Fruit fly (Drosophila melanogaster) whole organism, embryonic: ENCODE data around the gene CG43049.

ENCODE experiments used
- CG10959 ChIP-seq: fragments of 200-800 bp; sonication (Bioruptor generic); IDR thresholded peaks from 2 replicates; pipeline ENCODE4 v1.3.6; 2022; ENCODE audit warnings: missing biosample characterization, missing genetic modification characterization
- CG12744 ChIP-seq: fragments of 200-800 bp; sonication (Bioruptor generic); optimal IDR thresholded peaks from 2 replicates; lab custom pipeline; 2016; ENCODE audit warnings: missing biosample characterization, missing genetic modification characterization
- CG12769 ChIP-seq: fragments of 200-800 bp; sonication (Bioruptor generic); optimal IDR thresholded peaks from 2 replicates; lab custom pipeline; 2019; ENCODE audit warnings: missing biosample characterization, mild to moderate bottlenecking, missing genetic modification characterization, moderate library complexity
- CG13123 ChIP-seq: fragments of 200-800 bp; sonication (Bioruptor generic); optimal IDR thresholded peaks from 2 replicates; lab custom pipeline; 2016; ENCODE audit warnings: missing biosample characterization, missing genetic modification characterization
- CG13287 ChIP-seq: fragments of 200-800 bp; sonication (Bioruptor generic); IDR thresholded peaks from 2 replicates; pipeline ENCODE4 v1.3.6; 2022; ENCODE audit warnings: missing biosample characterization, missing genetic modification characterization; ENCODE audit not compliant: partially characterized antibody
- CG14710 ChIP-seq: fragments of 200-800 bp; sonication (Bioruptor generic); optimal IDR thresholded peaks from 3 replicates; lab custom pipeline; 2019; ENCODE audit warnings: missing biosample characterization, mild to moderate bottlenecking, missing genetic modification characterization, moderate library complexity
- CG16813 ChIP-seq: fragments of 200-800 bp; sonication (Bioruptor generic); IDR thresholded peaks from 3 replicates; pipeline ENCODE4 v1.3.6; 2022; ENCODE audit warnings: missing biosample characterization, missing genetic modification characterization; ENCODE audit not compliant: partially characterized antibody
- CG17802 ChIP-seq: fragments of 200-800 bp; sonication (Bioruptor generic); optimal IDR thresholded peaks from 2 replicates; lab custom pipeline; 2018; ENCODE audit warnings: missing biosample characterization, mild to moderate bottlenecking, missing genetic modification characterization, moderate library complexity
- CG17912 ChIP-seq: fragments of 200-800 bp; sonication (Bioruptor generic); optimal IDR thresholded peaks from 2 replicates; lab custom pipeline; 2018; ENCODE audit warnings: missing biosample characterization, mild to moderate bottlenecking, missing genetic modification characterization
- CG2712 ChIP-seq: fragments of 200-800 bp; optimal IDR thresholded peaks from 3 replicates; lab custom pipeline; 2019; ENCODE audit warnings: missing biosample characterization, mild to moderate bottlenecking, missing genetic modification characterization, moderate library complexity
- CG30403 ChIP-seq: fragments of 200-800 bp; sonication (Bioruptor generic); optimal IDR thresholded peaks from 3 replicates; lab custom pipeline; 2016; ENCODE audit warnings: missing biosample characterization, missing genetic modification characterization
- CG3407 ChIP-seq: fragments of 200-800 bp; sonication (Bioruptor generic); optimal IDR thresholded peaks from 2 replicates; lab custom pipeline; 2018; ENCODE audit warnings: missing biosample characterization, mild to moderate bottlenecking, missing genetic modification characterization
- CG4707 ChIP-seq: fragments of 200-800 bp; sonication (Bioruptor generic); optimal IDR thresholded peaks from 2 replicates; lab custom pipeline; 2018; ENCODE audit warnings: missing biosample characterization, mild to moderate bottlenecking, missing genetic modification characterization, moderate library complexity
- CG4730 ChIP-seq: fragments of 200-800 bp; sonication (Bioruptor generic); IDR thresholded peaks from 2 replicates; pipeline ENCODE4 v1.3.6; 2022; ENCODE audit warnings: missing biosample characterization, missing genetic modification characterization
- CG5245 ChIP-seq: fragments of 200-800 bp; sonication (Bioruptor generic); optimal IDR thresholded peaks from 3 replicates; lab custom pipeline; 2016; ENCODE audit warnings: missing biosample characterization, missing genetic modification characterization
- CG6689 ChIP-seq: fragments of 200-800 bp; sonication (Bioruptor generic); IDR thresholded peaks from 2 replicates; pipeline ENCODE4 v1.3.6; 2022; ENCODE audit warnings: missing biosample characterization, missing genetic modification characterization
- CG8944 ChIP-seq: fragments of 200-800 bp; sonication (Bioruptor generic); optimal IDR thresholded peaks from 3 replicates; lab custom pipeline; 2016; ENCODE audit warnings: missing biosample characterization, missing genetic modification characterization
- CG9932 ChIP-seq: fragments of 200-800 bp; sonication (Bioruptor generic); IDR thresholded peaks from 2 replicates; pipeline ENCODE4 v1.3.6; 2022; ENCODE audit warnings: missing biosample characterization, missing genetic modification characterization
- CoRest ChIP-seq: fragments of 200-800 bp; sonication (Bioruptor generic); optimal IDR thresholded peaks from 3 replicates; lab custom pipeline; 2018; ENCODE audit warnings: missing biosample characterization, mild to moderate bottlenecking, missing genetic modification characterization, moderate library complexity
- Dfd ChIP-seq, 2 experiments: fragments of >200 bp; optimal IDR thresholded peaks; 2 replicates each; lab custom pipeline; 2017; ENCODE audit warnings: missing biosample characterization in 2 of 2, missing genetic modification characterization in 2 of 2
- Doc2 ChIP-seq: fragments of 200-800 bp; sonication (Bioruptor generic); IDR thresholded peaks from 2 replicates; pipeline ENCODE4 v1.3.6; 2022; ENCODE audit warnings: missing biosample characterization, missing genetic modification characterization
- ERR ChIP-seq: fragments of 200-800 bp; sonication (Bioruptor generic); optimal IDR thresholded peaks from 2 replicates; lab custom pipeline; 2016; ENCODE audit warnings: missing biosample characterization, missing genetic modification characterization
- HLH4C ChIP-seq: fragments of 200-800 bp; sonication (Bioruptor generic); IDR thresholded peaks from 3 replicates; pipeline ENCODE4 v1.3.6; 2022; ENCODE audit warnings: missing biosample characterization, missing genetic modification characterization; ENCODE audit not compliant: partially characterized antibody
- Hand ChIP-seq: fragments of 200-800 bp; sonication (Bioruptor generic); optimal IDR thresholded peaks from 2 replicates; lab custom pipeline; 2017; ENCODE audit warnings: mild to moderate bottlenecking, missing biosample characterization, missing genetic modification reagents, missing genetic modification characterization
- MESR4 ChIP-seq: fragments of 200-800 bp; sonication (Bioruptor generic); optimal IDR thresholded peaks from 2 replicates; lab custom pipeline; 2018; ENCODE audit warnings: missing biosample characterization, mild to moderate bottlenecking, missing genetic modification characterization, moderate library complexity
- MTF-1 ChIP-seq: fragments of 200-800 bp; sonication (Bioruptor generic); optimal IDR thresholded peaks from 2 replicates; lab custom pipeline; 2018; ENCODE audit warnings: missing biosample characterization, mild to moderate bottlenecking, missing genetic modification characterization, borderline replicate concordance
- Mad ChIP-seq: fragments of 200-800 bp; sonication (Bioruptor generic); optimal IDR thresholded peaks from 2 replicates; lab custom pipeline; 2016; ENCODE audit warnings: missing biosample characterization, missing genetic modification characterization
- Mrtf ChIP-seq: fragments of 200-800 bp; sonication (Bioruptor generic); IDR thresholded peaks from 3 replicates; pipeline ENCODE4 v1.3.6; 2022; ENCODE audit warnings: missing biosample characterization, missing genetic modification characterization
- Nf-YA ChIP-seq: fragments of 200-800 bp; sonication (Bioruptor generic); IDR thresholded peaks from 2 replicates; pipeline ENCODE4 v1.3.6; 2022; ENCODE audit warnings: missing biosample characterization, missing genetic modification characterization
- Spps ChIP-seq: fragments of 200-800 bp; sonication (Bioruptor generic); optimal IDR thresholded peaks from 2 replicates; lab custom pipeline; 2018; ENCODE audit warnings: missing biosample characterization, mild to moderate bottlenecking, missing genetic modification characterization
- Stat92E ChIP-seq, 3 experiments: fragments of >200 bp in 2 of 3; fragments of 200-800 bp in 1 of 3; sonication (Bioruptor generic) in 1 of 3; optimal IDR thresholded peaks; 2 replicates each; lab custom pipeline; 2017 to 2019; ENCODE audit warnings: missing biosample characterization in 3 of 3, missing genetic modification characterization in 3 of 3, mild to moderate bottlenecking in 1 of 3, moderate library complexity in 1 of 3
- ara ChIP-seq: fragments of 200-800 bp; sonication (Bioruptor generic); IDR thresholded peaks from 2 replicates; pipeline ENCODE4 v1.3.6; 2022; ENCODE audit warnings: missing biosample characterization, missing genetic modification characterization
- bab2 ChIP-seq: fragments of 200-800 bp; sonication (Bioruptor generic); optimal IDR thresholded peaks from 2 replicates; lab custom pipeline; 2016; ENCODE audit warnings: missing biosample characterization, missing genetic modification characterization
- bigmax ChIP-seq: fragments of 200-800 bp; sonication (Bioruptor generic); optimal IDR thresholded peaks from 2 replicates; lab custom pipeline; 2018; ENCODE audit warnings: missing biosample characterization, mild to moderate bottlenecking, missing genetic modification characterization
- cad ChIP-seq: fragments of >200 bp; optimal IDR thresholded peaks from 2 replicates; lab custom pipeline; 2017; ENCODE audit warnings: missing biosample characterization, missing genetic modification characterization
- chinmo ChIP-seq: fragments of 200-800 bp; sonication (Bioruptor generic); IDR thresholded peaks from 4 replicates; pipeline ENCODE4 v1.3.6; 2022; ENCODE audit warnings: missing biosample characterization, missing genetic modification characterization; ENCODE audit not compliant: partially characterized antibody
- jigr1 ChIP-seq: fragments of 200-800 bp; sonication (Bioruptor generic); IDR thresholded peaks from 3 replicates; pipeline ENCODE4 v1.3.6; 2022; ENCODE audit warnings: missing biosample characterization, missing genetic modification characterization
- kah ChIP-seq: fragments of 200-800 bp; sonication (Bioruptor generic); optimal IDR thresholded peaks from 2 replicates; lab custom pipeline; 2018; ENCODE audit warnings: missing biosample characterization, mild to moderate bottlenecking, missing genetic modification characterization
- luna ChIP-seq: fragments of 200-800 bp; sonication (Bioruptor generic); optimal IDR thresholded peaks from 2 replicates; lab custom pipeline; 2016; ENCODE audit warnings: missing biosample characterization, missing genetic modification characterization
- org-1 ChIP-seq: fragments of 200-800 bp; sonication (Bioruptor generic); optimal IDR thresholded peaks from 2 replicates; lab custom pipeline; 2017; ENCODE audit warnings: missing biosample characterization, missing genetic modification characterization
- pnt ChIP-seq: fragments of 200-800 bp; sonication (Bioruptor generic); optimal IDR thresholded peaks from 3 replicates; lab custom pipeline; 2016; ENCODE audit warnings: missing biosample characterization, missing genetic modification characterization
- scrt ChIP-seq: fragments of 200-800 bp; sonication (Bioruptor generic); optimal IDR thresholded peaks from 2 replicates; lab custom pipeline; 2018; ENCODE audit warnings: missing biosample characterization, mild to moderate bottlenecking, missing genetic modification characterization, moderate library complexity
- sd ChIP-seq: fragments of 200-800 bp; sonication (Bioruptor generic); optimal IDR thresholded peaks from 3 replicates; lab custom pipeline; 2018; ENCODE audit warnings: missing biosample characterization, mild to moderate bottlenecking, missing genetic modification characterization, moderate library complexity
- seq ChIP-seq: fragments of 200-800 bp; sonication (Bioruptor generic); IDR thresholded peaks from 2 replicates; pipeline ENCODE4 v1.3.6; 2022; ENCODE audit warnings: missing biosample characterization, missing genetic modification characterization
- stwl ChIP-seq: fragments of 200-800 bp; sonication (Bioruptor generic); optimal IDR thresholded peaks from 3 replicates; lab custom pipeline; 2018; ENCODE audit warnings: missing biosample characterization, mild to moderate bottlenecking, missing genetic modification characterization, moderate library complexity
- tup ChIP-seq: fragments of 200-800 bp; sonication (Bioruptor generic); optimal IDR thresholded peaks from 2 replicates; lab custom pipeline; 2016; ENCODE audit warnings: missing biosample characterization, mild to moderate bottlenecking, missing genetic modification characterization, moderate library complexity
- wek ChIP-seq: fragments of 200-800 bp; sonication (Bioruptor generic); optimal IDR thresholded peaks from 3 replicates; lab custom pipeline; 2018; ENCODE audit warnings: missing biosample characterization, mild to moderate bottlenecking, missing genetic modification characterization, moderate library complexity
- zfh1 ChIP-seq: fragments of 200-800 bp; sonication (Bioruptor generic); IDR thresholded peaks from 3 replicates; pipeline ENCODE4 v1.3.6; 2022; ENCODE audit warnings: missing biosample characterization, missing genetic modification characterization

CG43049 gene

DNA sequence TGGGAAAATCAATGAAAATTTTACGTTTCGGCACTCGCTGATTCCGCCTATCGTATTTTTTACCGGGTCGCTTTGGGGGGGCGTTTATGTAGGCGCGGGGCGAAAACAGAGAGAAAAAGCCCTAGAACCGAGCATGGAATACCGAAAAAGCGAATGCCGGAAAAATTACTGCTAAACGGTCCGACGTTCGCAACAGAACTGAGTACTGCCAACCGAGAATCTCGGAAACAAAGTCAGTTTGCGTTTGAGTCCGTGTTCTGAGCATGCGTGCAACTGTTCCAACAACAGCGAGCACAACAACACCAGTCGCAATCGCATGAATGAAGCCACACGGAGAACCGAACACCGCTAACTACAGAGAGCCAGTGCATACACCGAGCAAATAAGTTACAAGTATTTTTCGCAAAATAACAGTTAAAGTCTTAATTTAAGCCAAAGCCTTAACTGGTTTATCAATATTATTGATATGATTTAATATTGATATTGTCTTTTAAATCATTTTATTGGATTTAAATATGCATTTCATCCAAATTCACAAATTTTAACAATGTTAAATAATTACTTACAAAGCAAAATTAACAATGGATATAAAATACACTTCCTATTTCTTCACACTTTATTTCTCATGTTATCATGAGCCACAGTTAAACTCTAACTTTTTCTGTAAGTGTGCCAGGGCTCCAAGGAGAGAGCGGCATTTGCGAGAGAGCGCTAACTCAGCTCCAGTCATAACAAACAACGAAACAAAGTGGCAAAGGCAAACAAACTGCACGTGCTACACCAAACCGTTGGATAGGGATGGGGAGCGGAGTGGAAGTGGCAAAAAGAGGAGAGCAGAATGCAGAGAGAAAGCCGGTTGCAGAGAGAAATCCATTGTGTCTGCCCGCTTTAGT, 34.4 kb upstream of the CG43049 start, which contains the start of gene CG3961 (continued):
- peak; percentile 99 for TF ChIP-seq CG2712 (tag; lab: Kevin White, UChicago)
- TF ChIP-seq Mad, result peak; percentile 91
- TF ChIP-seq cad (GFP tag; lab: Kevin White, UChicago), result no peak
- peak; percentile 98 for TF ChIP-seq CG14710 (tag; lab: Kevin White, UChicago)
- TF ChIP-seq Spps (tag; lab: Kevin White, UChicago), result peak; percentile 98
- TF ChIP-seq jigr1 (GFP tag; lab: Robert Waterston, UW), result peak; percentile 94
- peak; percentile 67 for TF ChIP-seq wek (GFP tag; lab: Kevin White, UChicago)
- peak; percentile 13 for TF ChIP-seq CG17912 (GFP tag; lab: Kevin White, UChicago)
- TF ChIP-seq scrt (GFP tag; lab: Kevin White, UChicago), result peak; percentile 91
- TF ChIP-seq CG3407 (GFP tag; lab: Kevin White, UChicago), result peak; percentile 97
- TF ChIP-seq CG9932, result peak; percentile 72
- peak; percentile 94 for TF ChIP-seq kah (GFP tag; lab: Kevin White, UChicago)
- TF ChIP-seq CG30403 (GFP tag; lab: Kevin White, UChicago), result peak; percentile 99
- peak; percentile 93 for TF ChIP-seq bab2 (GFP tag; lab: Kevin White, UChicago)
- no peak for TF ChIP-seq HLH4C
- peak; percentile 31 for TF ChIP-seq MESR4
- peak; percentile 85 for TF ChIP-seq zfh1 (GFP tag; lab: Robert Waterston, UW)
- peak; percentile 92 for TF ChIP-seq CG12769 (tag; lab: Kevin White, UChicago)
- peak; percentile 93 for TF ChIP-seq CG13123 (GFP tag; lab: Kevin White, UChicago)
- TF ChIP-seq CG5245 (GFP tag; lab: Kevin White, UChicago), result peak; percentile 96
- TF ChIP-seq Dfd (GFP tag; optimal IDR thresholded peaks at IDR 0.05; lab: Kevin White, UChicago), result peak in 1 of 2 experiments; percentile 85
- TF ChIP-seq MTF-1, result peak; percentile 78
- TF ChIP-seq CG13287 (GFP tag; lab: Robert Waterston, UW), result no peak; the same call in 1 of the 2 replicates
- peak; percentile 83 for TF ChIP-seq pnt (GFP tag; lab: Kevin White, UChicago)
- TF ChIP-seq luna (GFP tag; lab: Kevin White, UChicago), result peak; percentile 59
- no peak for TF ChIP-seq Doc2
- TF ChIP-seq ERR (GFP tag; lab: Kevin White, UChicago), result peak; percentile 52
- TF ChIP-seq tup (GFP tag; lab: Kevin White, UChicago), result peak; percentile 78
- peak; percentile 97 for TF ChIP-seq CG6689 (GFP tag; lab: Robert Waterston, UW)
- peak; percentile 99 for TF ChIP-seq org-1 (GFP tag; lab: Kevin White, UChicago)
- TF ChIP-seq ara (GFP tag; lab: Robert Waterston, UW), result peak; percentile 91; the same call in 1 of the 2 replicates
- peak; percentile 81 for TF ChIP-seq CG10959 (GFP tag; lab: Robert Waterston, UW)
- peak; percentile 76 for TF ChIP-seq Nf-YA
- peak; percentile 89 for TF ChIP-seq CG4707 (GFP tag; lab: Kevin White, UChicago)
- TF ChIP-seq Hand (GFP tag; lab: Kevin White, UChicago), result peak; percentile 96
- TF ChIP-seq Mrtf (GFP tag; lab: Robert Waterston, UW), result peak; percentile 84; the same call in 1 of the 3 replicates
- peak; percentile 74 for TF ChIP-seq CG17802 (tag; lab: Kevin White, UChicago)
- peak; percentile 89 for TF ChIP-seq seq (GFP tag; lab: Robert Waterston, UW)
- TF ChIP-seq CG8944 (GFP tag; lab: Kevin White, UChicago), result peak; percentile 81
- TF ChIP-seq CG4730, result peak; percentile 82
- peak; percentile 43 for TF ChIP-seq stwl (tag; lab: Kevin White, UChicago)
- no peak for TF ChIP-seq bigmax (GFP tag; lab: Kevin White, UChicago)
- peak; percentile 99 for TF ChIP-seq CoRest (tag; lab: Kevin White, UChicago)
- TF ChIP-seq Stat92E (GFP tag; optimal IDR thresholded peaks at IDR 0.05; lab: Kevin White, UChicago), result peak in 1 of 3 experiments; percentile 99
- TF ChIP-seq sd (tag; lab: Kevin White, UChicago), result peak; percentile 90
- peak; percentile 80 for TF ChIP-seq CG12744 (GFP tag; lab: Kevin White, UChicago)
- peak; percentile 82; the same call in 3 of the 4 replicates for TF ChIP-seq chinmo
- TF ChIP-seq CG16813 (GFP tag; lab: Robert Waterston, UW), result no peak
